Fruit fly (Drosophila melanogaster) whole organism, adult: ENCODE measurements around the gene CG42535.

ENCODE experiments used
- CG11617 ChIP-seq: fragments of 200-800 bp; sonication (Bioruptor generic); optimal IDR thresholded peaks from 2 replicates; lab custom pipeline; 2017; ENCODE audit warnings: mild to moderate bottlenecking, missing biosample characterization, missing genetic modification reagents, missing genetic modification characterization
- CG12768 ChIP-seq: fragments of 200-800 bp; sonication (Bioruptor generic); optimal IDR thresholded peaks from 2 replicates; lab custom pipeline; 2017; ENCODE audit warnings: missing biosample characterization, missing genetic modification characterization, mild to moderate bottlenecking, moderate library complexity, missing genetic modification reagents
- CG14711 ChIP-seq: fragments of 200-800 bp; sonication (Bioruptor generic); optimal IDR thresholded peaks from 2 replicates; lab custom pipeline; 2018; ENCODE audit warnings: missing biosample characterization, mild to moderate bottlenecking, missing genetic modification characterization, moderate library complexity
- CG1620 ChIP-seq: fragments of 200-800 bp; sonication (Bioruptor generic); optimal IDR thresholded peaks from 2 replicates; lab custom pipeline; 2016; ENCODE audit warnings: missing biosample characterization, missing genetic modification characterization
- CG33017 ChIP-seq: fragments of 200-800 bp; sonication (Bioruptor generic); optimal IDR thresholded peaks from 2 replicates; lab custom pipeline; 2018; ENCODE audit warnings: missing biosample characterization, mild to moderate bottlenecking, missing genetic modification characterization, moderate library complexity
- CG5204 ChIP-seq: fragments of 200-800 bp; sonication (Bioruptor generic); optimal IDR thresholded peaks from 2 replicates; lab custom pipeline; 2016; ENCODE audit warnings: missing biosample characterization, missing genetic modification characterization
- CG7045 ChIP-seq: fragments of 200-800 bp; sonication (Bioruptor generic); optimal IDR thresholded peaks from 2 replicates; lab custom pipeline; 2017; ENCODE audit warnings: missing biosample characterization, mild to moderate bottlenecking, missing genetic modification characterization
- CG7101 ChIP-seq: fragments of 200-800 bp; sonication (Bioruptor generic); optimal IDR thresholded peaks from 2 replicates; lab custom pipeline; 2018; ENCODE audit warnings: missing biosample characterization, mild to moderate bottlenecking, missing genetic modification characterization, moderate library complexity
- Clk ChIP-seq: fragments of 200-800 bp; sonication (Bioruptor generic); optimal IDR thresholded peaks from 2 replicates; lab custom pipeline; 2017; ENCODE audit warnings: missing biosample characterization, missing genetic modification characterization
- Crg-1 ChIP-seq: fragments of 200-800 bp; sonication (Bioruptor generic); optimal IDR thresholded peaks from 2 replicates; lab custom pipeline; 2016; ENCODE audit warnings: missing biosample characterization, missing genetic modification characterization
- Mnt ChIP-seq: fragments of 200-800 bp; sonication (Bioruptor generic); optimal IDR thresholded peaks from 2 replicates; lab custom pipeline; 2016; ENCODE audit warnings: missing biosample characterization, mild to moderate bottlenecking, missing genetic modification characterization
- bab1 ChIP-seq: fragments of 200-800 bp; sonication (Bioruptor generic); optimal IDR thresholded peaks from 3 replicates; lab custom pipeline; 2019; ENCODE audit warnings: missing biosample characterization, mild to moderate bottlenecking, missing genetic modification characterization, moderate library complexity
- cic ChIP-seq: fragments of 200-800 bp; sonication (Bioruptor generic); optimal IDR thresholded peaks from 2 replicates; lab custom pipeline; 2017; ENCODE audit warnings: missing biosample characterization, mild to moderate bottlenecking, missing genetic modification characterization, moderate library complexity
- cnc ChIP-seq, 2 experiments: fragments of >200 bp; optimal IDR thresholded peaks; 2 replicates each; lab custom pipeline; 2017
- kay ChIP-seq: fragments of 200-800 bp; sonication (Bioruptor generic); peaks from one replicate; lab custom pipeline; 2016; ENCODE audit warnings: missing biosample characterization, missing genetic modification characterization, borderline replicate concordance
- ovo ChIP-seq: fragments of 200-800 bp; sonication (Bioruptor generic); optimal IDR thresholded peaks from 2 replicates; lab custom pipeline; 2016; ENCODE audit warnings: missing biosample characterization, missing genetic modification characterization
- pad ChIP-seq: fragments of 200-800 bp; sonication (Bioruptor generic); optimal IDR thresholded peaks from 3 replicates; lab custom pipeline; 2017; ENCODE audit warnings: missing biosample characterization, missing genetic modification characterization, mild to moderate bottlenecking, moderate library complexity, missing genetic modification reagents
- tj ChIP-seq: fragments of 200-800 bp; sonication (Bioruptor generic); optimal IDR thresholded peaks from 3 replicates; lab custom pipeline; 2017; ENCODE audit warnings: missing biosample characterization, mild to moderate bottlenecking, missing genetic modification characterization, moderate library complexity
- toe ChIP-seq: fragments of 200-800 bp; sonication (Bioruptor generic); optimal IDR thresholded peaks from 2 replicates; lab custom pipeline; 2016; ENCODE audit warnings: missing biosample characterization, missing genetic modification characterization

The CG42535 gene

dm6 chr3L:10675635-10676393 is 45.1 kb upstream of the CG42535 start:
- TF ChIP-seq cic (no peak), CG14711 (tag; lab: Kevin White, UChicago) (no peak), kay (GFP tag; lab: Kevin White, UChicago) (peak; percentile 67), bab1 (GFP tag; lab: Kevin White, UChicago) (no peak), tj (GFP tag; lab: Kevin White, UChicago) (peak; percentile 98), CG5204 (GFP tag; lab: Kevin White, UChicago) (no peak), CG1620 (GFP tag; lab: Kevin White, UChicago) (no peak), CG11617 (peak; percentile 5)

DNA sequence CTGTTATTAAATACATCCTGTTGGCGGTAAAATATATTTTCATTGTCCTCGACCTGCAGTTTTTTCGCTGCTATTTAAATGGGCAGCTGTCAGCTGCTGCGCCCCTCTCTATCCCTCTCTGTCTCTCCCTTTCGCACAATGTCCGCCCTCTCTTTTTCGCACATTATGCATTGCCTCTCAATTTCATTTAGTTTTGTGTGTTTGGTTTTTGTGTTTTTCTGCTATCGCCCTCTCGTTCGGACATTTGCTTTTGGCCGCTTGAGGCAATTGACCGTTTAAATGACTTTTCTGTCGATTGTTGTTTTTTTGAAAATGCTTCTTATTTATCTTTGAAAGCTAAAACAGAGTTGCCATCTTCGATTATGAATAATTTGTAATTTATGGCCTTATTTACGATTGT is 44.2 kb upstream of the CG42535 start:
- TF ChIP-seq toe (no peak), CG1620 (GFP tag; lab: Kevin White, UChicago) (no peak), cnc (optimal IDR thresholded peaks at IDR 0.05; lab: Kevin White, UChicago) (no peak), CG14711 (tag; lab: Kevin White, UChicago) (peak; percentile 6)

DNA sequence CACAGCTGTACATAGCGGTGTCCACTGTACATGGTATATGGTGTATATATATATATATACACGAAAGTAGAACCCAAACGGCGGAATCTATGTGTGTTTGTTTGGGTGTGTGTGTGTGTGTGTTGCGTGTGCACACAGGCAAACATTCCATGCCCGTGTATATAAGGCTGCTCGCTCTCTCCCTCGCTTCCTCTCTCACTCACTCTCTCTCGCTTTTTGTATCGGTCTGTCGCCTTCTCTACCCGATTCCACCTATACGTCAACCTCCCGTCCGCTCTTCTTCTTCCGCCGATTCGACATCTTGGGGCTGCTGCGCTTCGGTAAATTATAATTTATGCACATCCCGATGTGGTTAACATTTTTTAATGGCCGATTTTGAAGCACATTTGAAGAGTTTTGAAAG is 43.4 kb upstream of the CG42535 start:
- TF ChIP-seq CG14711 (tag; lab: Kevin White, UChicago): no peak
- TF ChIP-seq tj (GFP tag; lab: Kevin White, UChicago): no peak
- no peak for TF ChIP-seq CG7045 (GFP tag; lab: Kevin White, UChicago)
- no peak for TF ChIP-seq cnc (optimal IDR thresholded peaks at IDR 0.05; lab: Kevin White, UChicago)
- no peak for TF ChIP-seq CG33017 (tag; lab: Kevin White, UChicago)
- TF ChIP-seq toe: no peak
- TF ChIP-seq CG12768 (GFP tag; lab: Kevin White, UChicago): no peak
- no peak for TF ChIP-seq CG11617

- TF ChIP-seq kay (GFP tag; lab: Kevin White, UChicago) (no peak), CG5204 (GFP tag; lab: Kevin White, UChicago) (no peak)
Measured at dm6 chr3L:10672540-10672939, 41.8 kb upstream of the CG42535 start.

DNA sequence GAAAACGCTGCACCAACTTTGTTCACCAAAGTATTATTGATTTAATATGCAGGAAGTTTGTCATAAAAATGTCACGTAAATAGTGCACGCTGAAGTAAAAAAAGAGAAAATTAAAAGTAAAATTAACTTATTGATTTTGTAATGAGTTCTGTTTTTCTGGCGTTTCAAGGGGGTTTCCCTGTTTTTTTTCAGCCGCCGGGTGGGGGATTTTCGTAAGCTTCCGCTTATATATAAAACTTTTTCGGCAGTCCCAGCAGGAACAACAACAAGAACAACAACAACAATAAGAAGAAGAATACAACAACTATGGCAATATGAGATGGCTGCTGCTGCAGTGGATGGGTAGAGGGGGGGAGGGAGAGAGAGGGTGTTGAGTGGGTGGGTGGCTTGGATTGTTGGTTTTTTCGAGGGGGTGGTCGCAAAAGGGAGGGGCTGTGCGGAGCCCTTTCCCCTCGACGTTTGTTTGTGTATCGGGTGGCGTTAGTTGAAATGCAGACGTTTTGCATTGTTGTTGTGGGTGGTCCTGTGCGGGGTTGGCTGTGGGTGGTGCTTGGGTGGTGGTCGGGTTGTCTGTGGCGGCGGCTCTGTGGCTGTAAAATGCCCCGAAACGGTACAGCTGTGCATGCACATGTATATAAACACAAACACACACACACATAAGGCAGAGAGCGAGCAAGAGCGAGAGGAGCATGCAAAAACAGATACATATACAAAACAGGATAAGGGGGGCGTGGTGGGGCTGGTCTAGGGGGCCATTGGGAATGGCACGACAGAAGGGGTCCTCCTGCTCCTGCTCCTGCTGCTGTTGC is 39.1 kb upstream of the CG42535 start:
- TF ChIP-seq Crg-1 (GFP tag; lab: Kevin White, UChicago): no peak
- TF ChIP-seq kay (GFP tag; lab: Kevin White, UChicago): peak; percentile 90
- TF ChIP-seq bab1 (GFP tag; lab: Kevin White, UChicago): no peak
- TF ChIP-seq CG14711 (tag; lab: Kevin White, UChicago): no peak
- TF ChIP-seq pad (GFP tag; lab: Kevin White, UChicago): no peak

- TF ChIP-seq CG1620 (GFP tag; lab: Kevin White, UChicago): no peak
- TF ChIP-seq tj (GFP tag; lab: Kevin White, UChicago): peak; percentile 87
Measured at dm6 chr3L:10667341-10667740, 36.6 kb upstream of the CG42535 start.

- no peak for TF ChIP-seq ovo (GFP tag; lab: Kevin White, UChicago)
- TF ChIP-seq CG33017 (tag; lab: Kevin White, UChicago): no peak
- TF ChIP-seq Mnt (GFP tag; lab: Kevin White, UChicago): no peak
- TF ChIP-seq CG11617: no peak
- no peak for TF ChIP-seq CG12768 (GFP tag; lab: Kevin White, UChicago)
- TF ChIP-seq Clk: no peak
- TF ChIP-seq kay (GFP tag; lab: Kevin White, UChicago): no peak
- TF ChIP-seq CG7101 (tag; lab: Kevin White, UChicago): no peak
- no peak for TF ChIP-seq tj (GFP tag; lab: Kevin White, UChicago)
Measured at dm6 chr3L:10666511-10667003, 35.8 kb upstream of the CG42535 start.
